Fruit fly (Drosophila melanogaster): ENCODE measurements around the gene CG9121.

The CG9121 gene

DNA sequence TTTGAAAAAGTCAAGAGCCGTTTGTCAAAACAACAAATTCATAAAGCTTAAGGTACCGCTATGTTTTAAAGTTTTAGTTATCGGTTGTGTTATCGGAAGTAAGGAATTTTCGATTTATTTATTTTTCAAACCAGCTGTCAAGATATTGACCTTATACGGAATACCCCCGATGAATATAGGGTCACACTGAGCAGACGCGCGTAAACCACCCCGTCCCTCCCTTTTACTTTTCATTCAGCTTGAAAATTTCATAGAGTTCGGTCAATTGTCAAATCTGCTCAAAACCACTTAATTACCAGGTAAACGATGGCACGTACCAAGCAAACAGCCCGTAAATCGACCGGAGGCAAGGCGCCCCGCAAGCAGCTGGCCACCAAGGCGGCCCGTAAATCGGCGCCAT is 4.1 kb upstream of the CG9121 start, which contains the start of the genes CG14036 and His3.3A (continued):
- TF ChIP-seq wor (GFP tag; IDR thresholded peaks at IDR 0.05) (no peak), disco-r (GFP tag; optimal IDR thresholded peaks at IDR 0.05) (no peak), CG11247 (GFP tag; IDR thresholded peaks at IDR 0.05) (no peak), so (GFP tag; IDR thresholded peaks at IDR 0.05) (no peak), tll (GFP tag; optimal IDR thresholded peaks at IDR 0.05) (no peak), fru (optimal IDR thresholded peaks at IDR 0.05) (no peak), E2f2 (GFP tag; IDR thresholded peaks at IDR 0.05) (peak; percentile 91), CG1024 (GFP tag; IDR thresholded peaks at IDR 0.05) (no peak; the same call in none of the 2 replicates), gem (tag; optimal IDR thresholded peaks at IDR 0.05) (peak; percentile 5), bigmax (GFP tag; optimal IDR thresholded peaks at IDR 0.05) (no peak), Jarid2 (GFP tag; optimal IDR thresholded peaks at IDR 0.05) (peak; percentile 45), gcm2 (GFP tag; optimal IDR thresholded peaks at IDR 0.05) (no peak), sd (tag; optimal IDR thresholded peaks at IDR 0.05) (peak; percentile 86), CG1233 (GFP tag; optimal IDR thresholded peaks at IDR 0.05) (no peak), Dref (GFP tag; IDR thresholded peaks at IDR 0.05) (peak; percentile 91), nom (GFP tag; optimal IDR thresholded peaks at IDR 0.05) (peak; percentile 29), CG10543 (GFP tag; optimal IDR thresholded peaks at IDR 0.05) (no peak), Opbp (GFP tag; IDR thresholded peaks at IDR 0.05; ENCODE audit: partially characterized antibody) (peak; percentile 63; the same call in 2 of the 3 replicates), ewg (GFP tag; optimal IDR thresholded peaks at IDR 0.05) (peak; percentile 40), hb (GFP tag; IDR thresholded peaks at IDR 0.05; ENCODE audit: partially characterized antibody) (no peak), Mes4 (GFP tag; optimal IDR thresholded peaks at IDR 0.05) (no peak), zen (tag; optimal IDR thresholded peaks at IDR 0.05) (peak; percentile 25), zfh2 (GFP tag; optimal IDR thresholded peaks at IDR 0.05) (no peak), CG11723 (GFP tag; optimal IDR thresholded peaks at IDR 0.05) (no peak), CoRest (tag; optimal IDR thresholded peaks at IDR 0.05) (peak; percentile 30), Lpt (GFP tag; optimal IDR thresholded peaks at IDR 0.05) (no peak), bsh (GFP tag; optimal IDR thresholded peaks at IDR 0.05) (no peak), CTCF (GFP tag; optimal IDR thresholded peaks at IDR 0.05) (peak; percentile 33), HLHmδ (GFP tag; optimal IDR thresholded peaks at IDR 0.05) (peak; percentile 74), CG4820 (GFP tag; optimal IDR thresholded peaks at IDR 0.05) (peak; percentile 90), nerfin-2 (GFP tag; IDR thresholded peaks at IDR 0.05; ENCODE audit: partially characterized antibody) (no peak), PHDP (tag; optimal IDR thresholded peaks at IDR 0.05) (peak; percentile 4), CG12391 (tag; optimal IDR thresholded peaks at IDR 0.05) (peak; percentile 42), H2.0 (GFP tag; IDR thresholded peaks at IDR 0.05) (no peak), CG7745 (tag; optimal IDR thresholded peaks at IDR 0.05) (no peak), Nf-YB (GFP tag; optimal IDR thresholded peaks at IDR 0.05) (no peak), CG4730 (GFP tag; IDR thresholded peaks at IDR 0.05) (no peak), nau (GFP tag; optimal IDR thresholded peaks at IDR 0.05) (no peak), MBD-R2 (GFP tag; IDR thresholded peaks at IDR 0.05) (peak; percentile 86), vvl (GFP tag; IDR thresholded peaks at IDR 0.05) (0 out of 2 replicates have a peak, but pooled peaks have one; percentile 47), CG30020 (tag; optimal IDR thresholded peaks at IDR 0.05) (peak; percentile 92), br (optimal IDR thresholded peaks at IDR 0.05) (no peak), h (optimal IDR thresholded peaks at IDR 0.05) (no peak), chif (GFP tag; optimal IDR thresholded peaks at IDR 0.05) (no peak), inv (GFP tag; IDR thresholded peaks at IDR 0.05; ENCODE audit: partially characterized antibody) (peak; percentile 43; the same call in 1 of the 2 replicates), CG12942 (GFP tag; optimal IDR thresholded peaks at IDR 0.05) (no peak), CG17186 (GFP tag; optimal IDR thresholded peaks at IDR 0.05) (peak; percentile 56), lilli (GFP tag; optimal IDR thresholded peaks at IDR 0.05) (peak; percentile 38), B-H2 (GFP tag; optimal IDR thresholded peaks at IDR 0.05) (peak; percentile 30), da (GFP tag; optimal IDR thresholded peaks at IDR 0.05) (no peak), TFAM (GFP tag; optimal IDR thresholded peaks at IDR 0.05) (no peak), eyg (GFP tag; optimal IDR thresholded peaks at IDR 0.05) (no peak)

All from whole organism, embryonic.